Worm (Caenorhabditis elegans) whole organism, L4 larva: ENCODE measurements around the gene cmtr-2.

Experiments used
- F10B5.3 ChIP-seq: sonication (generic microtip); optimal IDR thresholded peaks from 2 replicates; lab custom pipeline; 2016; ENCODE audit warnings: mild to moderate bottlenecking, missing genetic modification characterization, missing compliant biosample characterization
- Y48G9A.11 ChIP-seq: fragments of 200-800 bp; sonication (Bioruptor generic); IDR thresholded peaks from 2 replicates; pipeline ENCODE4 v1.3.6; 2022; ENCODE audit warnings: missing genetic modification reagents, missing genetic modification characterization, missing compliant biosample characterization
- Y5F2A.4 ChIP-seq: fragments of 200-800 bp; sonication (Bioruptor generic); optimal IDR thresholded peaks from 2 replicates; lab custom pipeline; 2018; ENCODE audit warnings: mild to moderate bottlenecking, missing genetic modification characterization, missing compliant biosample characterization
- Y75B8A.6 ChIP-seq: fragments of 200-800 bp; sonication (Bioruptor generic); IDR thresholded peaks from 2 replicates; pipeline ENCODE4 v1.3.6; 2022; ENCODE audit warnings: missing genetic modification reagents, missing genetic modification characterization, missing compliant biosample characterization
- aha-1 ChIP-seq: fragments of 150-350 bp; peaks from one replicate; lab custom pipeline; 2014; ENCODE audit warnings: missing biosample characterization, missing genetic modification characterization
- arid-1 ChIP-seq: fragments of 200-800 bp; sonication (Bioruptor generic); conservative IDR thresholded peaks from 2 replicates; pipeline ENCODE4 v1.3.6; 2022; ENCODE audit warnings: missing genetic modification reagents, missing genetic modification characterization, missing compliant biosample characterization
- attf-4 ChIP-seq: sonication (generic microtip); optimal IDR thresholded peaks from 3 replicates; lab custom pipeline; 2017; ENCODE audit warnings: missing biosample characterization, missing genetic modification characterization
- ceh-62 ChIP-seq: sonication (generic microtip); optimal IDR thresholded peaks from 2 replicates; lab custom pipeline; 2017; ENCODE audit warnings: missing biosample characterization, missing genetic modification characterization
- ctbp-1 ChIP-seq: fragments of 200-800 bp; sonication (Bioruptor generic); IDR thresholded peaks from 2 replicates; pipeline ENCODE4 v1.3.6; 2022; ENCODE audit warnings: missing genetic modification reagents, missing genetic modification characterization, missing compliant biosample characterization
- dmd-8 ChIP-seq: fragments of 200-800 bp; sonication (Bioruptor generic); IDR thresholded peaks from 2 replicates; pipeline ENCODE4 v1.3.6; 2022; ENCODE audit warnings: missing genetic modification characterization, missing compliant biosample characterization
- dmd-9 ChIP-seq: fragments of 200-800 bp; sonication (Bioruptor generic); IDR thresholded peaks from 2 replicates; pipeline ENCODE4 v1.3.6; 2022; ENCODE audit warnings: missing genetic modification reagents, missing genetic modification characterization, missing compliant biosample characterization
- duxl-1 ChIP-seq: sonication (generic microtip); optimal IDR thresholded peaks from 2 replicates; lab custom pipeline; 2016; ENCODE audit warnings: mild to moderate bottlenecking, missing genetic modification characterization, moderate library complexity, missing compliant biosample characterization; ENCODE audit not compliant: poor library complexity
- dve-1 ChIP-seq: sonication (generic microtip); optimal IDR thresholded peaks from 2 replicates; lab custom pipeline; 2017; ENCODE audit warnings: antibody characterized with exemption, mild to moderate bottlenecking, missing genetic modification characterization, missing compliant biosample characterization; ENCODE audit not compliant: insufficient read depth
- fos-1 ChIP-seq: fragments of 150-350 bp; optimal IDR thresholded peaks from 2 replicates; lab custom pipeline; 2014; ENCODE audit warnings: missing biosample characterization, missing genetic modification characterization
- hlh-30 ChIP-seq: sonication (generic microtip); optimal IDR thresholded peaks from 2 replicates; lab custom pipeline; 2017; ENCODE audit warnings: antibody characterized with exemption, mild to moderate bottlenecking, missing genetic modification characterization, missing compliant biosample characterization; ENCODE audit not compliant: insufficient read depth
- hmg-1.1 ChIP-seq: fragments of 200-800 bp; sonication (Bioruptor generic); IDR thresholded peaks from 2 replicates; pipeline ENCODE4 v1.3.6; 2022; ENCODE audit warnings: missing genetic modification reagents, missing genetic modification characterization, missing compliant biosample characterization
- lim-7 ChIP-seq: fragments of 200-800 bp; sonication (Bioruptor generic); IDR thresholded peaks from 2 replicates; pipeline ENCODE4 v1.3.6; 2022; ENCODE audit warnings: missing genetic modification characterization, missing compliant biosample characterization
- lin-13 ChIP-seq: fragments of 150-350 bp; optimal IDR thresholded peaks from 2 replicates; lab custom pipeline; 2014; ENCODE audit warnings: missing biosample characterization, missing genetic modification reagents, missing genetic modification characterization
- lin-15B ChIP-seq: fragments of 150-350 bp; sonication (generic microtip); optimal IDR thresholded peaks from 3 replicates; lab custom pipeline; 2014; ENCODE audit warnings: missing biosample characterization, missing genetic modification characterization
- lin-38 ChIP-seq: fragments of 200-800 bp; sonication (Bioruptor generic); IDR thresholded peaks from 2 replicates; pipeline ENCODE4 v1.3.6; 2022; ENCODE audit warnings: missing genetic modification reagents, missing genetic modification characterization, missing compliant biosample characterization
- madf-9 ChIP-seq: fragments of 200-800 bp; sonication (Bioruptor generic); conservative IDR thresholded peaks from 2 replicates; pipeline ENCODE4 v1.3.6; 2022; ENCODE audit warnings: missing genetic modification reagents, missing genetic modification characterization, missing compliant biosample characterization
- mdt-29 ChIP-seq: fragments of 200-800 bp; sonication (Bioruptor generic); IDR thresholded peaks from 2 replicates; pipeline ENCODE4 v1.3.6; 2022; ENCODE audit warnings: missing genetic modification reagents, missing genetic modification characterization, missing compliant biosample characterization
- mep-1 ChIP-seq: fragments of 150-350 bp; sonication (generic microtip); optimal IDR thresholded peaks from 3 replicates; lab custom pipeline; 2014; ENCODE audit warnings: missing biosample characterization, missing genetic modification characterization
- mes-2 ChIP-seq: sonication (generic microtip); optimal IDR thresholded peaks from 2 replicates; lab custom pipeline; 2016; ENCODE audit warnings: missing genotype, mild to moderate bottlenecking, missing genetic modification characterization, missing compliant biosample characterization; ENCODE audit not compliant: poor library complexity, severe bottlenecking
- mxl-2 ChIP-seq: fragments of 200-800 bp; sonication (Bioruptor generic); conservative IDR thresholded peaks from 2 replicates; pipeline ENCODE4 v1.3.6; 2022; ENCODE audit warnings: missing genetic modification reagents, missing genetic modification characterization, missing compliant biosample characterization
- nhr-10 ChIP-seq: fragments of 150-350 bp; optimal IDR thresholded peaks from 2 replicates; lab custom pipeline; 2014; ENCODE audit warnings: missing biosample characterization, missing genetic modification characterization
- nhr-102 ChIP-seq: sonication (generic microtip); optimal IDR thresholded peaks from 2 replicates; lab custom pipeline; 2016; ENCODE audit warnings: mild to moderate bottlenecking, missing genetic modification characterization, moderate library complexity, missing compliant biosample characterization
- nhr-111 ChIP-seq: fragments of 200-800 bp; sonication (Bioruptor generic); optimal IDR thresholded peaks from 2 replicates; lab custom pipeline; 2018; ENCODE audit warnings: mild to moderate bottlenecking, missing genetic modification characterization, missing compliant biosample characterization
- nhr-25 ChIP-seq: sonication (generic microtip); optimal IDR thresholded peaks from 2 replicates; lab custom pipeline; 2017; ENCODE audit warnings: missing genetic modification characterization, mild to moderate bottlenecking, missing compliant biosample characterization, antibody characterized with exemption, moderate library complexity, borderline replicate concordance; ENCODE audit not compliant: insufficient read depth
- nhr-42 ChIP-seq: fragments of 200-800 bp; sonication (Bioruptor generic); IDR thresholded peaks from 2 replicates; pipeline ENCODE4 v1.3.6; 2022; ENCODE audit warnings: missing genetic modification characterization, missing compliant biosample characterization
- nhr-48 ChIP-seq: sonication (generic microtip); optimal IDR thresholded peaks from 2 replicates; lab custom pipeline; 2016; ENCODE audit warnings: mild to moderate bottlenecking, missing genetic modification characterization, missing compliant biosample characterization
- nhr-6 ChIP-seq: fragments of 150-350 bp; optimal IDR thresholded peaks from 2 replicates; lab custom pipeline; 2014; ENCODE audit warnings: missing biosample characterization, missing genetic modification characterization
- pqm-1 ChIP-seq: sonication (generic microtip); optimal IDR thresholded peaks from 2 replicates; lab custom pipeline; 2017; ENCODE audit warnings: missing biosample characterization, missing genetic modification characterization
- rbr-2 ChIP-seq: sonication (generic microtip); optimal IDR thresholded peaks from 2 replicates; lab custom pipeline; 2016; ENCODE audit warnings: missing genotype, missing genetic modification characterization, missing compliant biosample characterization
- sdz-12 ChIP-seq: fragments of 200-800 bp; sonication (Bioruptor generic); optimal IDR thresholded peaks from 2 replicates; lab custom pipeline; 2018; ENCODE audit warnings: mild to moderate bottlenecking, missing genetic modification characterization, missing compliant biosample characterization
- skn-1 ChIP-seq: fragments of 150-350 bp; optimal IDR thresholded peaks from 2 replicates; lab custom pipeline; 2014; ENCODE audit warnings: missing biosample characterization, missing genetic modification characterization
- spr-1 ChIP-seq: sonication (generic microtip); optimal IDR thresholded peaks from 2 replicates; lab custom pipeline; 2016; ENCODE audit warnings: mild to moderate bottlenecking, missing genetic modification characterization, missing compliant biosample characterization
- spr-3 ChIP-seq: fragments of 200-800 bp; sonication (Bioruptor generic); optimal IDR thresholded peaks from 2 replicates; lab custom pipeline; 2018; ENCODE audit warnings: mild to moderate bottlenecking, missing genetic modification characterization, missing compliant biosample characterization
- unc-62 ChIP-seq, 3 experiments: fragments of 150-350 bp in 1 of 3; sonication (generic microtip); optimal IDR thresholded peaks in 2 of 3; peaks in 1 of 3; 1 replicate in 1 of 3; 2 replicates in 2 of 3; lab custom pipeline; 2014 to 2017; ENCODE audit warnings: missing biosample characterization in 3 of 3, missing genetic modification characterization in 3 of 3, missing genetic modification reagents in 3 of 3, missing genotype in 1 of 3
- zip-2 ChIP-seq: fragments of 150-350 bp; optimal IDR thresholded peaks from 2 replicates; lab custom pipeline; 2014; ENCODE audit warnings: missing biosample characterization, missing genetic modification characterization

The cmtr-2 gene

DNA sequence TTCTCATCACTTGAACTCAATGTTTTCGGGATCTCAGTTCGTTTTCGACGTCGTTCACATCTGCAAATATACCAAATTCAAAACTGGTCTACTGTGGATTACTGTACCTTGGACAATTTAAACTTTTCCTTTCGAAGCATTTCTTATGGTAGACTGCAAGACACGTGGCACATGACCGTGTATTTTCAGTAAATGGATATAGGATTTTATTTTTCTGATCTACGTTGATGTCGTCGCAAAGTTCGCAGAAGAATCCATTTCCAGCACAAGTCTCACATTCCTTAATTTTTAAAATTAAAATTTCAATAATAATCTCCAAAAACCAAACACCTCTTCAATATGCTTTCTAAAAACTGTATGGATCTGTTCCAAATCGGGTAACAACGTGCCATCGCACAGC lies 25.7 kb upstream of the cmtr-2 start:
- TF ChIP-seq unc-62 (GFP tag; optimal IDR thresholded peaks at IDR 0.05 in 1 of 2; lab: Kevin White, UChicago) (peak in 1 of 2 experiments; percentile 92), unc-62 (tag; optimal IDR thresholded peaks at IDR 0.05; lab: Kevin White, UChicago) (no peak), sdz-12 (GFP tag; lab: Kevin White, UChicago) (no peak), ctbp-1 (GFP tag; lab: Robert Waterston, UW) (no peak), attf-4 (tag; lab: Kevin White, UChicago) (no peak)

ce11 chrIII:6592075-6592474 lies 23.1 kb upstream of the cmtr-2 start, which contains the start of gene F20H11.1:
F20H11.1 (minus strand) TSS chrIII:6592175.
- no peak for TF ChIP-seq lin-13 (GFP tag; lab: Kevin White, UChicago)
- TF ChIP-seq pqm-1 (tag; lab: Kevin White, UChicago): no peak
- TF ChIP-seq madf-9: no peak
- TF ChIP-seq nhr-111: no peak
- no peak for TF ChIP-seq lim-7 (GFP tag; lab: Robert Waterston, UW)
- TF ChIP-seq lin-38 (GFP tag; lab: Robert Waterston, UW): no peak
- TF ChIP-seq zip-2: no peak
- TF ChIP-seq arid-1 (GFP tag; lab: Robert Waterston, UW): no peak
- TF ChIP-seq duxl-1 (tag; lab: Kevin White, UChicago): no peak
- no peak for TF ChIP-seq mes-2 (tag; lab: Kevin White, UChicago)
- no peak for TF ChIP-seq sdz-12 (GFP tag; lab: Kevin White, UChicago)
- TF ChIP-seq hlh-30 (tag; lab: Kevin White, UChicago): no peak
- TF ChIP-seq fos-1 (tag; lab: Kevin White, UChicago): no peak
- TF ChIP-seq mdt-29 (GFP tag; lab: Robert Waterston, UW): no peak
- TF ChIP-seq mep-1 (tag; lab: Kevin White, UChicago): no peak
- TF ChIP-seq dve-1 (tag; lab: Kevin White, UChicago): no peak

- peak in 1 of 2 experiments; percentile 71 for TF ChIP-seq unc-62 (GFP tag; optimal IDR thresholded peaks at IDR 0.05 in 1 of 2; lab: Kevin White, UChicago)
- TF ChIP-seq unc-62 (tag; optimal IDR thresholded peaks at IDR 0.05; lab: Kevin White, UChicago): no peak
- TF ChIP-seq aha-1 (tag; lab: Kevin White, UChicago): peak; percentile 69
- no peak for TF ChIP-seq Y48G9A.11 (GFP tag; lab: Robert Waterston, UW)
- TF ChIP-seq F10B5.3 (tag; lab: Kevin White, UChicago): no peak
Measured at ce11 chrIII:6594069-6594468, 21.1 kb upstream of the cmtr-2 start.

DNA sequence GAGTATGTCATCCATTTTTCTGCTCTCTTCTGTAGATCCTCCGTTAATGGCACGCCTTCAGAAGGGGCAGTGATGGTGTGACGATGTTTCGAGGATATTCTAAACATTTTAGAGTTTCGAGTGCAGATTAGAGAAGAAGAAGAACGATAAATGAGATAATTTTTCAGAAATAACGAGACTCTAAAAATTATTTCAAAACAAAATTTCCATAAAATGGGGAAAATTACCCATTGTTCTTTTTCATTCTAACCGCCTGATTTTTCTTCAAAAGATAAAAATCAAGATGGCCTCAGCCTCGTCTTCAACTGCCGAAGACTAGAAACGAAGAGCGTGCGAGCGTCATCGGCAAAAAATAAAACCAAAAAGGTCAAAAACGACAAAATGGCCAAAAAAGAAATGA lies 14.1 kb upstream of the cmtr-2 start, which contains the start of gene let-765:
let-765 (minus strand) TSS at position 101 of the 400 bp plus-strand sequence.
- no peak for TF ChIP-seq dmd-9 (GFP tag; lab: Robert Waterston, UW)

DNA sequence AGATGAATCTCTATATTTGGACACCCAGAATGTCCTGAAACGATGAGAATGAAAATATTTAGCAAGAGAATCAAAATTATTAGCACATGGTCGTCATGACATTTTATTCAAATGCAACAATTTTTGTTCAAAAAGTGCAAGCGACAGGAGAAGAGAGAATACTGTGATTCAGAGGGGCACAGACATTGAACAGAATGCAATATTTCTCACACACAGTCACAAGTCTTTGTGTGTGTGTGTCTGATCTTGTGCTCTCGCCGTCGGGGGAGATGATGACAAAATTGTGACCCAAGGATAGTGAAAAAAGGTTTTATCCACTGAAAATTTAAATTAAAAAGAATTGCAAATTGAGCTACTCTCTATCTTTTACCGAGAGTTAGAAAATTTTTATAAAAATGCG lies 12.0 kb upstream of the cmtr-2 start:
- TF ChIP-seq nhr-48 (no peak), rbr-2 (tag; lab: Kevin White, UChicago) (no peak), nhr-42 (GFP tag; lab: Robert Waterston, UW) (0 out of 2 replicates have a peak, but pooled peaks have one; percentile 28), dmd-8 (GFP tag; lab: Robert Waterston, UW) (no peak), ceh-62 (no peak), lin-15B (no peak), dve-1 (tag; lab: Kevin White, UChicago) (peak; percentile 26), pqm-1 (tag; lab: Kevin White, UChicago) (no peak), dmd-9 (GFP tag; lab: Robert Waterston, UW) (no peak), mxl-2 (no peak), Y5F2A.4 (GFP tag; lab: Kevin White, UChicago) (no peak), nhr-102 (no peak), nhr-25 (no peak), Y75B8A.6 (GFP tag; lab: Robert Waterston, UW) (no peak), spr-3 (GFP tag; lab: Kevin White, UChicago) (no peak), mdt-29 (GFP tag; lab: Robert Waterston, UW) (no peak), hlh-30 (tag; lab: Kevin White, UChicago) (peak; percentile 82), nhr-10 (no peak), hmg-1.1 (no peak), nhr-6 (tag; lab: Kevin White, UChicago) (peak; percentile 37), spr-1 (tag; lab: Kevin White, UChicago) (no peak), skn-1 (no peak), attf-4 (tag; lab: Kevin White, UChicago) (no peak)
